Worm (Caenorhabditis elegans) whole organism, mixed stage, embryonic: ENCODE measurements around the gene srsx-37.

Experiments
- M03D4.4 ChIP-seq: sonication (generic microtip); optimal IDR thresholded peaks from 2 replicates; lab custom pipeline; 2017; ENCODE audit warnings: mild to moderate bottlenecking, missing genetic modification characterization, missing compliant biosample characterization
- sptf-1 ChIP-seq: sonication (generic microtip); optimal IDR thresholded peaks from 2 replicates; lab custom pipeline; 2017; ENCODE audit warnings: mild to moderate bottlenecking, missing genetic modification characterization, moderate library complexity, missing compliant biosample characterization
- ztf-11 ChIP-seq: fragments of 150-350 bp; optimal IDR thresholded peaks from 2 replicates; lab custom pipeline; 2014; ENCODE audit warnings: missing biosample characterization, missing genetic modification characterization

ce11 chrV:15267405-15267804, 8.5 kb upstream of the srsx-37 start, which contains the start of gene T10H4.13:
- TF ChIP-seq ztf-11 (tag; lab: Kevin White, UChicago) (no peak), sptf-1 (tag; lab: Kevin White, UChicago) (no peak), M03D4.4 (tag; lab: Kevin White, UChicago) (no peak)
